Worm (Caenorhabditis elegans): ENCODE data around the gene R05G6.3.
A peak's percentile ranks its signal among the peaks of the same experiment; 100 is the strongest.

Gene R05G6.3

ce11 chrIV:7556265-7556866 lies 40.0 kb downstream of the R05G6.3 start, which contains the start of the genes F49E8.7, F49E8.8 and nprl-2:
Gene F49E8.7 (minus strand): TSS chrIV:7556365.
Gene F49E8.8 (plus strand): TSS chrIV:7556637.
Gene nprl-2 (plus strand): TSS chrIV:7556816.
- TF ChIP-seq ztf-11 (tag; optimal IDR thresholded peaks at IDR 0.05) (no peak), elt-1 (tag; optimal IDR thresholded peaks at IDR 0.05; ENCODE audit: borderline replicate concordance, insufficient read depth) (no peak), flh-1 (GFP tag; optimal IDR thresholded peaks at IDR 0.05) (no peak), tbx-8 (GFP tag; optimal IDR thresholded peaks at IDR 0.05) (no peak), unc-120 (tag; optimal IDR thresholded peaks at IDR 0.05; ENCODE audit: poor library complexity, severe bottlenecking) (no peak), unc-39 (tag; optimal IDR thresholded peaks at IDR 0.05) (no peak), bed-3 (GFP tag; optimal IDR thresholded peaks at IDR 0.05) (no peak), lsy-2 (tag; optimal IDR thresholded peaks at IDR 0.05) (no peak), ham-2 (GFP tag; optimal IDR thresholded peaks at IDR 0.05) (no peak), cnd-1 (tag; optimal IDR thresholded peaks at IDR 0.05) (no peak), zip-8 (tag; optimal IDR thresholded peaks at IDR 0.05) (no peak), unc-62 (GFP tag; optimal IDR thresholded peaks at IDR 0.05) (no peak), M03D4.4 (tag; optimal IDR thresholded peaks at IDR 0.05) (no peak), nhr-12 (tag; optimal IDR thresholded peaks at IDR 0.05) (no peak), ces-1 (GFP tag; optimal IDR thresholded peaks at IDR 0.05) (no peak), blmp-1 (tag; optimal IDR thresholded peaks at IDR 0.05) (no peak)

- TF ChIP-seq drap-1 (GFP tag; optimal IDR thresholded peaks at IDR 0.05) = no peak
- no peak for TF ChIP-seq blmp-1 (tag; optimal IDR thresholded peaks at IDR 0.05)
- no peak for TF ChIP-seq flh-1 (GFP tag; optimal IDR thresholded peaks at IDR 0.05)
- no peak for TF ChIP-seq pha-4 (tag; optimal IDR thresholded peaks at IDR 0.05)
- TF ChIP-seq nhr-28 (tag; optimal IDR thresholded peaks at IDR 0.05) = no peak
- no peak for TF ChIP-seq mab-5 (tag; optimal IDR thresholded peaks at IDR 0.05)
- no peak for TF ChIP-seq bed-3 (GFP tag; optimal IDR thresholded peaks at IDR 0.05)
- no peak for TF ChIP-seq snpc-4 (tag; optimal IDR thresholded peaks at IDR 0.05)
- TF ChIP-seq ceh-83 (GFP tag; optimal IDR thresholded peaks at IDR 0.05) = no peak
- TF ChIP-seq nhr-12 (tag; optimal IDR thresholded peaks at IDR 0.05) = no peak
- TF ChIP-seq M03D4.4 (tag; optimal IDR thresholded peaks at IDR 0.05) = no peak
- TF ChIP-seq ceh-43 (GFP tag; optimal IDR thresholded peaks at IDR 0.05) = no peak
- no peak for TF ChIP-seq zip-8 (tag; optimal IDR thresholded peaks at IDR 0.05)
- no peak for TF ChIP-seq elt-3 (tag; optimal IDR thresholded peaks at IDR 0.05)
- TF ChIP-seq nhr-76 (tag; optimal IDR thresholded peaks at IDR 0.05) = no peak
- TF ChIP-seq ceh-39 (tag; optimal IDR thresholded peaks at IDR 0.05) = no peak
Observed at ce11 chrIV:7558653-7559052, 42.3 kb downstream of the R05G6.3 start.

DNA sequence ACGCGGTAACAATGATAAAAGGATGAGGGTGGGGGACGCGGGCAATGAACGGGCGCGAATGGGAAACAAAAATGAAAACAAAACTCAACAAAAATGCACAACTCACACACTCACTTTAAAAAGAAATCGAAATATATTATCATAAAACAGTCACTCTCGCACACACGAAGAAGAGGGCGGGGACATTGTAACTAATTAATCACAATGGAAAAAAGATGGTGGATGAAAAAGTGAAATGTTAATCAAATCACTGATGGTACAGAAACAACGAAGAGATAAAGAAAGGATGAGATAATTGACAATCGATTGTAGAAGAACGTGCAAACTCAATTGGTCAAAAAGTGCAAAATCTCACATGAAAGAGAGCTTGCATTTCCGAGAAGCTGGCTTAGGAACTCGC lies 42.9 kb downstream of the R05G6.3 start:
- no peak for TF ChIP-seq mep-1 (tag; optimal IDR thresholded peaks at IDR 0.05)
- no peak for TF ChIP-seq mab-5 (tag; optimal IDR thresholded peaks at IDR 0.05)
- no peak for TF ChIP-seq nhr-237 (tag; optimal IDR thresholded peaks at IDR 0.05)
- TF ChIP-seq tbx-8 (GFP tag; optimal IDR thresholded peaks at IDR 0.05) = no peak
- no peak for TF ChIP-seq nhr-2 (tag; optimal IDR thresholded peaks at IDR 0.05)
- TF ChIP-seq bed-3 (GFP tag; optimal IDR thresholded peaks at IDR 0.05) = no peak
- no peak for TF ChIP-seq sem-2 (GFP tag; optimal IDR thresholded peaks at IDR 0.05)
- TF ChIP-seq snpc-4 (tag; optimal IDR thresholded peaks at IDR 0.05) = no peak
- no peak for TF ChIP-seq nhr-28 (tag; optimal IDR thresholded peaks at IDR 0.05)
- TF ChIP-seq mls-2 (tag; optimal IDR thresholded peaks at IDR 0.05) = no peak
- TF ChIP-seq hlh-1 (tag; optimal IDR thresholded peaks at IDR 0.05) = no peak
- TF ChIP-seq lsy-2 (tag; optimal IDR thresholded peaks at IDR 0.05) = no peak
- no peak for TF ChIP-seq zip-8 (tag; optimal IDR thresholded peaks at IDR 0.05)

DNA sequence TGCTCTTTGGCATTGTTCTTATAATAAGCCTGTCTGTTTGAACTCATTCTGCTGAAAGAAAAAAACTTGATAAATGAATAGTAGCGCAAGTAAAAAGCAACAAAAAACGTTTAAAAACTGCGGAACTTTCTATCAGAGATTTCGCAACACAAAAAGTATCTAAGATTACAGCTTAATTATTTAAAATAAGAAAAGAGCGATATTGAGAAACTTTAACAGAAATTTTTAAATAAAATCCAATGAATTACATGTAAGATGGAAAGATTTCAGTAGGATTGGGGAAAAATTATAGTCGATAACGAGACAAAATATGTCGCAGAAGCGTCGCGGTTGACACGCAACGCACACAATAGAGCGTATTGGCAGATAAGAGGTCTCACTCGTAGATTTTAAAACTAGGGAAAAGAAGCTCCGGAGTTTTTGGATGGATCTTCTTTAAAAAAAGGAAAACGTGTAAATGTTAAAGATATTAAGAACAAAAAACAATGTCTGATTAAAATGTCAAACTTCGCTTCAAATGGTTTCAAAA lies 45.3 kb downstream of the R05G6.3 start, which contains the start of gene ima-3:
Gene ima-3 (minus strand): TSS at position 51 of the 529 bp plus-strand sequence.
- no peak for TF ChIP-seq ceh-43 (GFP tag; optimal IDR thresholded peaks at IDR 0.05)
- peak; percentile 35 for TF ChIP-seq lsy-2 (tag; optimal IDR thresholded peaks at IDR 0.05)
- TF ChIP-seq ham-2 (GFP tag; optimal IDR thresholded peaks at IDR 0.05) = no peak
- no peak for TF ChIP-seq nhr-12 (tag; optimal IDR thresholded peaks at IDR 0.05)
- TF ChIP-seq mep-1 (tag; optimal IDR thresholded peaks at IDR 0.05) = peak; percentile 61
- TF ChIP-seq nhr-237 (tag; optimal IDR thresholded peaks at IDR 0.05) = peak; percentile 52
- TF ChIP-seq ceh-39 (tag; optimal IDR thresholded peaks at IDR 0.05) = peak; percentile 88
- TF ChIP-seq ces-1 (GFP tag; optimal IDR thresholded peaks at IDR 0.05) = peak; percentile 45
- no peak for TF ChIP-seq blmp-1 (tag; optimal IDR thresholded peaks at IDR 0.05)
- TF ChIP-seq lin-32 (GFP tag; optimal IDR thresholded peaks at IDR 0.05) = no peak
